Worm (Caenorhabditis elegans): Measurements from ENCODE around the gene mrps-22.

mrps-22 gene

ce11 chrII:10545924-10546783, 36.3 kb upstream of the mrps-22 start (continued):
- TF ChIP-seq zfp-3 (GFP tag; conservative IDR thresholded peaks at IDR 0.05) (peak; percentile 8), hif-1 (tag; optimal IDR thresholded peaks at IDR 0.05) (no peak), dpl-1 (GFP tag; optimal IDR thresholded peaks at IDR 0.05) (no peak), fos-1 (tag; optimal IDR thresholded peaks at IDR 0.05) (no peak), spr-1 (tag; optimal IDR thresholded peaks at IDR 0.05) (no peak), ztf-7 (tag; optimal IDR thresholded peaks at IDR 0.05) (peak; percentile 4), jun-1 (tag; optimal IDR thresholded peaks at IDR 0.05) (no peak), lin-38 (GFP tag; IDR thresholded peaks at IDR 0.05) (no peak; the same call in 1 of the 2 replicates), set-16 (GFP tag; IDR thresholded peaks at IDR 0.05) (no peak), T20F7.1 (GFP tag; optimal IDR thresholded peaks at IDR 0.05) (no peak), D1046.2 (GFP tag; IDR thresholded peaks at IDR 0.05) (no peak), sdz-12 (GFP tag; optimal IDR thresholded peaks at IDR 0.05) (no peak), daf-19 (GFP tag; conservative IDR thresholded peaks at IDR 0.05) (no peak), nhr-10 (tag; optimal IDR thresholded peaks at IDR 0.05) (no peak), tra-1 (GFP tag; IDR thresholded peaks at IDR 0.05) (peak; percentile 41; the same call in 1 of the 2 replicates), mes-2 (tag; optimal IDR thresholded peaks at IDR 0.05; ENCODE audit: poor library complexity, severe bottlenecking) (peak; percentile 26), lin-39 (tag; optimal IDR thresholded peaks at IDR 0.05) (no peak), nhr-76 (tag; optimal IDR thresholded peaks at IDR 0.05) (no peak), aly-2 (tag; optimal IDR thresholded peaks at IDR 0.05) (no peak), fkh-10 (GFP tag; optimal IDR thresholded peaks at IDR 0.05) (no peak), F10B5.3 (tag; optimal IDR thresholded peaks at IDR 0.05) (no peak), lir-3 (tag; optimal IDR thresholded peaks at IDR 0.05) (no peak), pqm-1 (tag; optimal IDR thresholded peaks at IDR 0.05) (no peak), nhr-48 (tag; optimal IDR thresholded peaks at IDR 0.05) (no peak), nhr-102 (tag; optimal IDR thresholded peaks at IDR 0.05) (no peak), ceh-62 (tag; optimal IDR thresholded peaks at IDR 0.05) (no peak), mxl-3 (GFP tag; optimal IDR thresholded peaks at IDR 0.05) (peak; percentile 3), rbr-2 (tag; optimal IDR thresholded peaks at IDR 0.05) (no peak), egl-27 (tag; optimal IDR thresholded peaks at IDR 0.05) (no peak), nhr-237 (tag; optimal IDR thresholded peaks at IDR 0.05) (no peak), ZK546.5 (tag; optimal IDR thresholded peaks at IDR 0.05) (no peak), ztf-11 (tag; optimal IDR thresholded peaks at IDR 0.05) (no peak), unc-39 (tag; optimal IDR thresholded peaks at IDR 0.05) (no peak), hlh-30 (tag; optimal IDR thresholded peaks at IDR 0.05; ENCODE audit: insufficient read depth) (peak; percentile 37), duxl-1 (tag; optimal IDR thresholded peaks at IDR 0.05; ENCODE audit: poor library complexity) (no peak), nhr-77 (tag; optimal IDR thresholded peaks at IDR 0.05) (no peak), R02D3.7 (tag; optimal IDR thresholded peaks at IDR 0.05) (no peak), Y105C5A.15 (GFP tag; IDR thresholded peaks at IDR 0.05) (no peak)

- TF ChIP-seq nhr-77 (tag; optimal IDR thresholded peaks at IDR 0.05): peak; percentile 22
- no peak for TF ChIP-seq R02D3.7 (tag; optimal IDR thresholded peaks at IDR 0.05)
- peak; percentile 18 for TF ChIP-seq mep-1 (tag; optimal IDR thresholded peaks at IDR 0.05)
- TF ChIP-seq nhr-25 (tag; optimal IDR thresholded peaks at IDR 0.05; ENCODE audit: borderline replicate concordance, insufficient read depth): peak; percentile 20
- TF ChIP-seq lin-15B (tag; optimal IDR thresholded peaks at IDR 0.05): no peak
- no peak for TF ChIP-seq snpc-1.2 (GFP tag; IDR thresholded peaks at IDR 0.05)
- TF ChIP-seq lim-7 (GFP tag; IDR thresholded peaks at IDR 0.05): no peak
- no peak for TF ChIP-seq mdl-1 (tag; optimal IDR thresholded peaks at IDR 0.05)
- TF ChIP-seq mxl-3 (GFP tag; optimal IDR thresholded peaks at IDR 0.05): no peak
- peak; percentile 57 for TF ChIP-seq ama-1 (optimal IDR thresholded peaks at IDR 0.05)
- TF ChIP-seq lsy-2 (tag; optimal IDR thresholded peaks at IDR 0.05): peak in 1 of 2 experiments; percentile 19
- TF ChIP-seq lin-13 (GFP tag; optimal IDR thresholded peaks at IDR 0.05): peak; percentile 21
- TF ChIP-seq unc-62 (GFP tag; optimal IDR thresholded peaks at IDR 0.05 in 1 of 2): peak in 1 of 2 experiments; percentile 69
- TF ChIP-seq unc-62 (tag; optimal IDR thresholded peaks at IDR 0.05): no peak
- no peak for TF ChIP-seq F49E8.2 (tag; optimal IDR thresholded peaks at IDR 0.05; ENCODE audit: borderline replicate concordance)
- TF ChIP-seq ztf-11 (tag; optimal IDR thresholded peaks at IDR 0.05): no peak
- no peak for TF ChIP-seq php-3 (GFP tag; IDR thresholded peaks at IDR 0.05)
- TF ChIP-seq dmd-6 (GFP tag; IDR thresholded peaks at IDR 0.05): no peak
- no peak for TF ChIP-seq nhr-10 (tag; optimal IDR thresholded peaks at IDR 0.05)
Measured at ce11 chrII:10546784-10547087, 35.7 kb upstream of the mrps-22 start.

Data from whole organism, L4 larva.